Worm (Caenorhabditis elegans): ENCODE results near the gene pdi-1.

pdi-1 gene

DNA sequence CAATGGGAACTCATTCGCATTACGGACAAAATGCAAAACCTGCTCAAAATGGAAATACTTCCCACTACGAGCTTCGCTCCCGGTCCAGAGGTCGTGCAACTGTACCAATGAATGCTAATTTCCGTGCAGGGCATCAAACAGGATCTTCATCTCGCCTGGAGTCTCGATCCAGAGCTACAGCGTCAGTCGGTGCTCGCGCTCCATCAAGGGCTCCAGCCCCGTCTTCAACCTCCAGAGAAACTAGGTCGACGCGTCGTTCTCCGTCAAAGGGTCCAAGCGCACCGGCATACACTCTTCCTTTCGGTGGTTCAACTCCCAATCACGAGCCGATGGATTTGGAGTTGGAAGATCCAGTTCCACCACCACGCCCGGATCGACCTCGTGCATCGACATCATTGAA is 36.5 kb upstream of the pdi-1 start:
- no peak for TF ChIP-seq nhr-76 (tag; optimal IDR thresholded peaks at IDR 0.05)
- no peak for TF ChIP-seq mab-5 (tag; optimal IDR thresholded peaks at IDR 0.05)
- no peak for TF ChIP-seq ceh-39 (tag; optimal IDR thresholded peaks at IDR 0.05)
- no peak for TF ChIP-seq nhr-2 (tag; optimal IDR thresholded peaks at IDR 0.05)
- TF ChIP-seq sem-2 (GFP tag; optimal IDR thresholded peaks at IDR 0.05) = no peak
- TF ChIP-seq lsy-2 (tag; optimal IDR thresholded peaks at IDR 0.05) = no peak
- TF ChIP-seq mep-1 (tag; optimal IDR thresholded peaks at IDR 0.05) = no peak
- TF ChIP-seq mls-2 (tag; optimal IDR thresholded peaks at IDR 0.05) = no peak
- no peak for TF ChIP-seq lin-13 (tag; optimal IDR thresholded peaks at IDR 0.05)
- no peak for TF ChIP-seq unc-120 (tag; optimal IDR thresholded peaks at IDR 0.05; ENCODE audit: poor library complexity, severe bottlenecking)
- TF ChIP-seq zip-8 (tag; optimal IDR thresholded peaks at IDR 0.05) = no peak
- TF ChIP-seq drap-1 (GFP tag; optimal IDR thresholded peaks at IDR 0.05) = no peak
- no peak for TF ChIP-seq lin-32 (GFP tag; optimal IDR thresholded peaks at IDR 0.05)
- no peak for TF ChIP-seq ham-2 (GFP tag; optimal IDR thresholded peaks at IDR 0.05)
- TF ChIP-seq nhr-237 (tag; optimal IDR thresholded peaks at IDR 0.05) = no peak
- TF ChIP-seq ztf-11 (tag; optimal IDR thresholded peaks at IDR 0.05) = no peak
- TF ChIP-seq nhr-12 (tag; optimal IDR thresholded peaks at IDR 0.05) = no peak
- no peak for TF ChIP-seq ces-1 (GFP tag; optimal IDR thresholded peaks at IDR 0.05)
- no peak for TF ChIP-seq cnd-1 (tag; optimal IDR thresholded peaks at IDR 0.05)
- TF ChIP-seq blmp-1 (tag; optimal IDR thresholded peaks at IDR 0.05) = no peak

DNA sequence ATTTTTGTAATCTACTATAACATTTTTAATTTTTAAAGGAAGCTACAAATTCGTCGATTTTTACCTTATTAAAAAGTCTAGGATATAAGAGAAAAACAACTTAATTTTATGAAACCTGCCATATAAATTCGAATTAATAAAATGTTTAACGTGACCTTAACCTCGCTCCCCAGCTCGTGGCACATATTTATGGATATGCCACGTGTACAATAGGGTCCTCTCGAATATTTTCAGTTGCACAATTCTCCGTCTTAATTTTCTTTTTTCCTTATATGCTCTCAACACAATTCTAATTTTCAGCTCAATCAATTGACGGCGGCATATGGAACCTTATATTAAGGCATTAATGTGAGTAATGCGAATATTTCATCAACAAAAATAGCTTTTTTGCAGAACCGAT is 35.0 kb upstream of the pdi-1 start, which contains the start of gene F34D10.4:
Gene F34D10.4 (plus strand): TSS at position 301 of the 400 bp plus-strand sequence.
- TF ChIP-seq pha-4 (tag; optimal IDR thresholded peaks at IDR 0.05) (no peak), ceh-43 (GFP tag; optimal IDR thresholded peaks at IDR 0.05) (no peak), mep-1 (tag; optimal IDR thresholded peaks at IDR 0.05) (no peak), elt-3 (tag; optimal IDR thresholded peaks at IDR 0.05) (no peak), zip-8 (tag; optimal IDR thresholded peaks at IDR 0.05) (no peak)

DNA sequence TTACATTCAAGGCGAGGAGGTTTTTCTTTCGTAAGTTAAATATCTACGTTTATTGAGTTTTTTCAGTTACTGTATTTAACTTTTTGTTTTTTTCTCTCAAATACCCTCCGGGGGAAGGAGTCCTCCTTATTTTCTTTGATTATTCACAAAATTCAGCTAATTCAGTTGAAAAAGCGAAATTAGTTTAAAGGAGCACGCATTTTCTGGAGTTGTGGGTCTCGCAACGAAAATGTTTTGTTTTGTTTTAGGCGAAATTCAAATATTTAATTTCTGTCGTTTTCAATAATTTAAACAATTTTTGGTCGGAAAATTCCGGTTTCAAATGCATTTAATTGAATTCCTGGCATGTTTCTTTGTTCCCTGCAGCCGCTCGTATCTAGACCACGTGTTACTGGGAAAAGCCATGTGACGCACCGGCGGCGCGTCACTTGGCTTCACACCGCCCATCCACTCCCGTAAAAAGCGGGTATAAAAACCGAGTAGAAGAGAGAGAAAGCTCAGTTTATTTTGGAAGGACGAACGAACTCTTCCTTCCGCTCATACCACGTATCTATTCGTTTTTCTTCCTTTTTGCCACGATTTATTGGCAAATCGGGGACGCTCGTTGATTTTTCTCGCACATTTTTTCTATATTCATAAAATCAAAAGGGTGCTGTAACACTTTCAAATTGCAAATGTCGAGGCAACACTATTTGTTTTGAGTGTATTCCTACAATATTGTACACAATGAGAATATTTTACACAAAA is 34.4 kb upstream of the pdi-1 start:
- TF ChIP-seq snpc-4 (tag; optimal IDR thresholded peaks at IDR 0.05) (no peak), flh-1 (GFP tag; optimal IDR thresholded peaks at IDR 0.05) (no peak), hlh-1 (tag; optimal IDR thresholded peaks at IDR 0.05) (peak; percentile 88), sptf-1 (tag; optimal IDR thresholded peaks at IDR 0.05) (peak; percentile 37), nhr-2 (tag; optimal IDR thresholded peaks at IDR 0.05) (no peak)

DNA sequence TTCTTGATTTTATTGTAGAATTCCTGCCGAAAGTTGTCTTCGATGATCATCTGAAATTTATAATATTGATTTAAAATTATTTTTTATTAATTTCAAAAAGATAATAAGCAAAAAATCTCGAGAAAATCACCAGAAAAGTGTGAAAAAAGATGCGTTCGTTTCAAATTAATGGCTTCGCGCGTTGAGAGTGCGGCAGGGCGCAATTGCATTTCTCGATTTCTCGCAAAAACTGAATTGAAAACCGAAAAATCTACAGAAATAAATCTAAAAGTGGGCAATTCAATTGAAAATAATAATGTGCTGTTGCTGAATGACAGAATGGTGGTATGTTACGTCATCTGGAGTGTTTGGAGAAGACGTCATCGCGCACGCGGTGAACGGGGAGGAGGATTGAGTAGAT is 33.7 kb upstream of the pdi-1 start, which contains the start of gene evl-18:
Gene evl-18 (minus strand): TSS at position 50 of the 400 bp plus-strand sequence.
- TF ChIP-seq lin-32 (GFP tag; optimal IDR thresholded peaks at IDR 0.05) (no peak), elt-1 (tag; optimal IDR thresholded peaks at IDR 0.05; ENCODE audit: borderline replicate concordance, insufficient read depth) (no peak), sem-2 (GFP tag; optimal IDR thresholded peaks at IDR 0.05) (no peak), nhr-2 (tag; optimal IDR thresholded peaks at IDR 0.05) (peak; percentile 22), unc-62 (GFP tag; optimal IDR thresholded peaks at IDR 0.05) (no peak), nhr-28 (tag; optimal IDR thresholded peaks at IDR 0.05) (no peak), nhr-76 (tag; optimal IDR thresholded peaks at IDR 0.05) (no peak), nhr-12 (tag; optimal IDR thresholded peaks at IDR 0.05) (no peak), unc-120 (tag; optimal IDR thresholded peaks at IDR 0.05; ENCODE audit: poor library complexity, severe bottlenecking) (no peak), nhr-237 (tag; optimal IDR thresholded peaks at IDR 0.05) (no peak), cnd-1 (tag; optimal IDR thresholded peaks at IDR 0.05) (no peak), blmp-1 (tag; optimal IDR thresholded peaks at IDR 0.05) (no peak), pha-4 (tag; optimal IDR thresholded peaks at IDR 0.05) (peak; percentile 25), mab-5 (tag; optimal IDR thresholded peaks at IDR 0.05) (no peak), ceh-83 (GFP tag; optimal IDR thresholded peaks at IDR 0.05) (no peak), ces-1 (GFP tag; optimal IDR thresholded peaks at IDR 0.05) (no peak), flh-1 (GFP tag; optimal IDR thresholded peaks at IDR 0.05) (no peak), ztf-11 (tag; optimal IDR thresholded peaks at IDR 0.05) (no peak), elt-3 (tag; optimal IDR thresholded peaks at IDR 0.05) (no peak), bed-3 (GFP tag; optimal IDR thresholded peaks at IDR 0.05) (no peak), mls-2 (tag; optimal IDR thresholded peaks at IDR 0.05) (no peak), hlh-1 (tag; optimal IDR thresholded peaks at IDR 0.05) (no peak), ceh-43 (GFP tag; optimal IDR thresholded peaks at IDR 0.05) (no peak), snpc-4 (tag; optimal IDR thresholded peaks at IDR 0.05) (no peak), lsy-2 (tag; optimal IDR thresholded peaks at IDR 0.05) (no peak), tbx-8 (GFP tag; optimal IDR thresholded peaks at IDR 0.05) (peak; percentile 2), ceh-39 (tag; optimal IDR thresholded peaks at IDR 0.05) (no peak), zip-8 (tag; optimal IDR thresholded peaks at IDR 0.05) (peak; percentile 65), ham-2 (GFP tag; optimal IDR thresholded peaks at IDR 0.05) (no peak), lin-13 (tag; optimal IDR thresholded peaks at IDR 0.05) (no peak), sptf-1 (tag; optimal IDR thresholded peaks at IDR 0.05) (no peak)
